Worm (Caenorhabditis elegans) whole organism, young adult: ENCODE results near the gene fmo-2.
A peak's percentile ranks its signal among the peaks of the same experiment; 100 is the strongest.

ENCODE experiments used
- B0035.1 ChIP-seq: sonication (generic microtip); optimal IDR thresholded peaks from 2 replicates; lab custom pipeline; 2016; ENCODE audit warnings: missing genetic modification characterization, mild to moderate bottlenecking, missing compliant biosample characterization, missing genotype, missing genetic modification reagents
- B0336.3 ChIP-seq: fragments of 200-800 bp; sonication (Bioruptor generic); IDR thresholded peaks from 2 replicates; pipeline ENCODE4 v1.3.6; 2022; ENCODE audit warnings: missing genetic modification characterization, missing compliant biosample characterization
- C17E4.6 ChIP-seq: fragments of 200-800 bp; sonication (Bioruptor generic); IDR thresholded peaks from 2 replicates; pipeline ENCODE4 v1.3.6; 2022; ENCODE audit warnings: missing genetic modification reagents, missing genetic modification characterization, missing compliant biosample characterization
- F33H1.4 ChIP-seq: fragments of 200-800 bp; sonication (Bioruptor generic); IDR thresholded peaks from 2 replicates; pipeline ENCODE4 v1.3.6; 2022; ENCODE audit warnings: missing genetic modification reagents, missing genetic modification characterization, missing compliant biosample characterization
- F55B11.4 ChIP-seq: sonication (generic microtip); optimal IDR thresholded peaks from 2 replicates; lab custom pipeline; 2016; ENCODE audit warnings: missing compliant biosample characterization, missing genetic modification characterization, borderline replicate concordance; ENCODE audit not compliant: insufficient read depth
- K12H6.12 ChIP-seq: fragments of 200-800 bp; sonication (Bioruptor generic); optimal IDR thresholded peaks from 2 replicates; lab custom pipeline; 2018; ENCODE audit warnings: mild to moderate bottlenecking, missing genetic modification characterization, missing compliant biosample characterization
- T26A5.8 ChIP-seq: sonication (generic microtip); optimal IDR thresholded peaks from 2 replicates; lab custom pipeline; 2016; ENCODE audit warnings: missing genetic modification characterization, missing compliant biosample characterization
- Y53G8AR.9 ChIP-seq: fragments of 200-800 bp; sonication (Bioruptor generic); conservative IDR thresholded peaks from 2 replicates; pipeline ENCODE4 v1.3.6; 2022; ENCODE audit warnings: missing genetic modification reagents, missing genetic modification characterization, missing compliant biosample characterization
- Y79H2A.3 ChIP-seq: fragments of 200-800 bp; sonication (Bioruptor generic); conservative IDR thresholded peaks from 2 replicates; pipeline ENCODE4 v1.3.6; 2022; ENCODE audit warnings: missing genetic modification reagents, missing genetic modification characterization, missing compliant biosample characterization
- aptf-3 ChIP-seq: fragments of 200-800 bp; sonication (Bioruptor generic); IDR thresholded peaks from 2 replicates; pipeline ENCODE4 v1.3.6; 2022; ENCODE audit warnings: missing genetic modification characterization, missing compliant biosample characterization
- athp-1 ChIP-seq: sonication (generic microtip); optimal IDR thresholded peaks from 2 replicates; lab custom pipeline; 2017; ENCODE audit warnings: mild to moderate bottlenecking, missing genetic modification characterization, missing compliant biosample characterization
- attf-5 ChIP-seq: fragments of 200-800 bp; sonication (Bioruptor generic); optimal IDR thresholded peaks from 2 replicates; lab custom pipeline; 2018; ENCODE audit warnings: mild to moderate bottlenecking, missing genetic modification characterization, missing compliant biosample characterization
- cebp-1 ChIP-seq, 2 experiments: fragments of 200-800 bp in 1 of 2; sonication (Bioruptor generic) in 1 of 2; sonication (generic microtip) in 1 of 2; IDR thresholded peaks in 1 of 2; optimal IDR thresholded peaks in 1 of 2; 2 replicates each; pipeline versions ENCODE4 v1.3.6 to Lab custom; 2017 to 2022; ENCODE audit warnings: missing compliant biosample characterization in 2 of 2, missing genetic modification characterization in 2 of 2, mild to moderate bottlenecking in 1 of 2, missing genetic modification reagents in 1 of 2, moderate library complexity in 1 of 2
- ceh-27 ChIP-seq: fragments of 200-800 bp; sonication (Bioruptor generic); optimal IDR thresholded peaks from 2 replicates; lab custom pipeline; 2018; ENCODE audit warnings: mild to moderate bottlenecking, missing genetic modification characterization, moderate library complexity, missing compliant biosample characterization
- ceh-40 ChIP-seq: fragments of 200-800 bp; sonication (Bioruptor generic); IDR thresholded peaks from 2 replicates; pipeline ENCODE4 v1.3.6; 2022; ENCODE audit warnings: missing genetic modification characterization, missing compliant biosample characterization
- dox-1 ChIP-seq: fragments of 200-800 bp; sonication (Bioruptor generic); IDR thresholded peaks from 2 replicates; pipeline ENCODE4 v1.3.6; 2022; ENCODE audit warnings: missing genetic modification reagents, missing genetic modification characterization, missing compliant biosample characterization
- dpff-1 ChIP-seq: sonication (generic microtip); optimal IDR thresholded peaks from 2 replicates; lab custom pipeline; 2017; ENCODE audit warnings: mild to moderate bottlenecking, missing genetic modification characterization, missing compliant biosample characterization
- dpl-1 ChIP-seq: fragments of 150-350 bp; optimal IDR thresholded peaks from 2 replicates; lab custom pipeline; 2014; ENCODE audit warnings: missing biosample characterization, missing genetic modification reagents, missing genetic modification characterization
- efl-1 ChIP-seq: fragments of 150-350 bp; optimal IDR thresholded peaks from 2 replicates; lab custom pipeline; 2014; ENCODE audit warnings: missing biosample characterization, missing genetic modification reagents, missing genetic modification characterization
- egl-18 ChIP-seq: fragments of 200-800 bp; sonication (Bioruptor generic); IDR thresholded peaks from 2 replicates; pipeline ENCODE4 v1.3.6; 2022; ENCODE audit warnings: missing genetic modification reagents, missing genetic modification characterization, missing compliant biosample characterization
- egl-44 ChIP-seq: fragments of 200-800 bp; sonication (Bioruptor generic); IDR thresholded peaks from 2 replicates; pipeline ENCODE4 v1.3.6; 2022; ENCODE audit warnings: missing genetic modification reagents, missing genetic modification characterization, missing compliant biosample characterization
- egrh-3 ChIP-seq: fragments of 200-800 bp; sonication (Bioruptor generic); IDR thresholded peaks from 2 replicates; pipeline ENCODE4 v1.3.6; 2022; ENCODE audit warnings: missing genetic modification reagents, missing genetic modification characterization, missing compliant biosample characterization
- ekl-4 ChIP-seq: fragments of 200-800 bp; sonication (Bioruptor generic); IDR thresholded peaks from 2 replicates; pipeline ENCODE4 v1.3.6; 2022; ENCODE audit warnings: missing genetic modification reagents, missing genetic modification characterization, missing compliant biosample characterization
- him-1 ChIP-seq: sonication (generic microtip); optimal IDR thresholded peaks from 2 replicates; lab custom pipeline; 2016; ENCODE audit warnings: missing genotype, missing genetic modification reagents, missing genetic modification characterization, missing compliant biosample characterization
- hmg-1.2 ChIP-seq: fragments of 200-800 bp; sonication (Bioruptor generic); IDR thresholded peaks from 2 replicates; pipeline ENCODE4 v1.3.6; 2022; ENCODE audit warnings: missing genetic modification reagents, missing genetic modification characterization, missing compliant biosample characterization
- hsf-1 ChIP-seq: fragments of 200-800 bp; sonication (Bioruptor generic); IDR thresholded peaks from 2 replicates; pipeline ENCODE4 v1.3.6; 2022; ENCODE audit warnings: missing genetic modification reagents, missing genetic modification characterization, missing compliant biosample characterization
- let-607 ChIP-seq, 2 experiments: fragments of 200-800 bp in 1 of 2; sonication (Bioruptor generic) in 1 of 2; sonication (generic microtip) in 1 of 2; optimal IDR thresholded peaks; 2 replicates each; lab custom pipeline; 2016 to 2018; ENCODE audit warnings: mild to moderate bottlenecking in 2 of 2, missing compliant biosample characterization in 2 of 2, missing genetic modification characterization in 2 of 2, moderate library complexity in 2 of 2, missing genotype in 1 of 2
- lin-40 ChIP-seq: sonication (generic microtip); optimal IDR thresholded peaks from 2 replicates; lab custom pipeline; 2016; ENCODE audit warnings: missing genetic modification characterization, mild to moderate bottlenecking, missing compliant biosample characterization, missing genotype, missing genetic modification reagents
- lin-54 ChIP-seq: fragments of 200-800 bp; sonication (Bioruptor generic); optimal IDR thresholded peaks from 2 replicates; lab custom pipeline; 2018; ENCODE audit warnings: mild to moderate bottlenecking, missing genetic modification characterization, missing compliant biosample characterization
- madf-10 ChIP-seq: sonication (generic microtip); optimal IDR thresholded peaks from 2 replicates; lab custom pipeline; 2016; ENCODE audit warnings: mild to moderate bottlenecking, missing genetic modification characterization, missing compliant biosample characterization
- madf-6 ChIP-seq: fragments of 200-800 bp; sonication (Bioruptor generic); IDR thresholded peaks from 2 replicates; pipeline ENCODE4 v1.3.6; 2022; ENCODE audit warnings: missing genetic modification reagents, missing genetic modification characterization, missing compliant biosample characterization
- mcd-1 ChIP-seq: fragments of 200-800 bp; sonication (Bioruptor generic); IDR thresholded peaks from 2 replicates; pipeline ENCODE4 v1.3.6; 2022; ENCODE audit warnings: missing genetic modification reagents, missing genetic modification characterization, missing compliant biosample characterization
- mxl-1 ChIP-seq: sonication (generic microtip); optimal IDR thresholded peaks from 2 replicates; lab custom pipeline; 2016; ENCODE audit warnings: missing genetic modification characterization, missing compliant biosample characterization
- nfyb-1 ChIP-seq: fragments of 200-800 bp; sonication (Bioruptor generic); IDR thresholded peaks from 2 replicates; pipeline ENCODE4 v1.3.6; 2022; ENCODE audit warnings: missing genetic modification reagents, missing genetic modification characterization, missing compliant biosample characterization
- nhr-80 ChIP-seq: sonication (generic microtip); optimal IDR thresholded peaks from 2 replicates; lab custom pipeline; 2016; ENCODE audit warnings: missing genetic modification characterization, missing compliant biosample characterization
- pha-4 ChIP-seq: fragments of 150-350 bp; sonication (generic microtip); optimal IDR thresholded peaks from 2 replicates; lab custom pipeline; 2014; ENCODE audit warnings: missing biosample characterization, missing genetic modification reagents, missing genetic modification characterization
- sea-2 ChIP-seq: fragments of 200-800 bp; sonication (Bioruptor generic); IDR thresholded peaks from 2 replicates; pipeline ENCODE4 v1.3.6; 2022; ENCODE audit warnings: missing genetic modification characterization, missing compliant biosample characterization
- snpc-1.1 ChIP-seq: sonication (generic microtip); optimal IDR thresholded peaks from 2 replicates; lab custom pipeline; 2017; ENCODE audit warnings: missing genetic modification characterization, mild to moderate bottlenecking, missing compliant biosample characterization, antibody characterized with exemption, moderate library complexity, missing genotype, missing genetic modification reagents; ENCODE audit not compliant: insufficient read depth
- snpc-4 ChIP-seq, 5 experiments: fragments of 150-350 bp in 1 of 5; sonication (generic microtip) in 4 of 5; optimal IDR thresholded peaks; 2 replicates each; lab custom pipeline; 2014 to 2018; ENCODE audit warnings: missing genetic modification characterization in 5 of 5, missing biosample characterization in 3 of 5, antibody characterized with exemption in 2 of 5, mild to moderate bottlenecking in 2 of 5, missing compliant biosample characterization in 2 of 5, missing genotype in 2 of 5, moderate library complexity in 2 of 5, missing genetic modification reagents in 1 of 5
- somi-1 ChIP-seq: fragments of 200-800 bp; sonication (Bioruptor generic); optimal IDR thresholded peaks from 2 replicates; lab custom pipeline; 2018; ENCODE audit warnings: mild to moderate bottlenecking, missing genetic modification characterization, missing compliant biosample characterization
- tbp1 ChIP-seq: fragments of 200-800 bp; sonication (Bioruptor generic); optimal IDR thresholded peaks from 2 replicates; lab custom pipeline; 2018; ENCODE audit warnings: mild to moderate bottlenecking, missing genetic modification characterization, missing compliant biosample characterization
- ztf-18 ChIP-seq: sonication (generic microtip); optimal IDR thresholded peaks from 2 replicates; lab custom pipeline; 2016; ENCODE audit warnings: missing genotype, mild to moderate bottlenecking, missing genetic modification characterization, missing compliant biosample characterization

Gene fmo-2

ce11 chrIV:10690139-10690538 lies 7.8 kb downstream of the fmo-2 start, which contains the start of gene R102.8:
R102.8 (minus strand) TSS chrIV:10690239.
- TF ChIP-seq aptf-3 (GFP tag; lab: Robert Waterston, UW) (no peak), egrh-3 (GFP tag; lab: Robert Waterston, UW) (no peak), B0336.3 (no peak), snpc-1.1 (no peak), egl-44 (no peak)

DNA sequence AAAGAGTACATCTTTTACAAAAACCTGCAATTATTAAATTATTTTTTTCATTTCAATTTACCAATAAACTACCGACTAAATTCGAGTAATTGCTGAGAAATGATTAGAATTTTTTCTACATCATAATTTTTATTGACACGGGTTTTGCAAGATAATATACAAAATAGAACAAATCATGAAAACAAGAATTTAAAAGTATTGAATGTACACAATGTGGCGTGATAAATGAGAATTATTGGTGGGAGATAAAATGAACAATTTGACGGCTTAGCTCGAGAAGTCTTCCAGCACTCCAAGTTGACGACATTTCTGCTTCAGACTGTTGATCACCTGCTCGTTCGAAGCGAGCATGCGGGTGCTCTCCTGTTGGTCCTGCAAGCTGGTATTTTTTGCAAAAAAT lies 12.9 kb downstream of the fmo-2 start, which contains the start of gene R102.4:
TSS of gene R102.4 (minus strand) at position 101 of the 400 bp plus-strand sequence.
- TF ChIP-seq hsf-1 (no peak), B0035.1 (tag; lab: Kevin White, UChicago) (no peak), let-607 (tag; optimal IDR thresholded peaks at IDR 0.05; lab: Kevin White, UChicago) (no peak), egl-18 (GFP tag; lab: Robert Waterston, UW) (no peak), Y53G8AR.9 (GFP tag; lab: Robert Waterston, UW) (no peak), him-1 (tag; lab: Kevin White, UChicago) (no peak), T26A5.8 (tag; lab: Kevin White, UChicago) (no peak), Y79H2A.3 (no peak), pha-4 (tag; lab: Kevin White, UChicago) (no peak), somi-1 (no peak), mxl-1 (no peak), ztf-18 (tag; lab: Kevin White, UChicago) (no peak), dpff-1 (no peak)

- peak; percentile 42; the same call in 1 of the 2 replicates for TF ChIP-seq ekl-4
- peak; percentile 66 for TF ChIP-seq lin-54 (GFP tag; lab: Kevin White, UChicago)
- TF ChIP-seq nhr-80, result peak; percentile 74
- TF ChIP-seq nfyb-1 (GFP tag; lab: Robert Waterston, UW), result peak; percentile 28; the same call in 1 of the 2 replicates
- TF ChIP-seq cebp-1 (GFP tag; IDR thresholded peaks at IDR 0.05; lab: Robert Waterston, UW), result peak; percentile 97
- peak; percentile 98 for TF ChIP-seq cebp-1 (tag; optimal IDR thresholded peaks at IDR 0.05; lab: Kevin White, UChicago)
- peak; percentile 28; the same call in 1 of the 2 replicates for TF ChIP-seq dox-1 (GFP tag; lab: Robert Waterston, UW)
- TF ChIP-seq ceh-27 (GFP tag; lab: Kevin White, UChicago), result peak; percentile 15
- peak; percentile 54 for TF ChIP-seq somi-1
- TF ChIP-seq pha-4 (tag; lab: Kevin White, UChicago), result peak; percentile 4
- TF ChIP-seq hmg-1.2, result peak; percentile 100
- no peak for TF ChIP-seq snpc-4 (GFP tag; optimal IDR thresholded peaks at IDR 0.05; lab: Kevin White, UChicago)
- TF ChIP-seq snpc-4 (tag; optimal IDR thresholded peaks at IDR 0.05; lab: Kevin White, UChicago), result no peak
- 0 out of 2 replicates have a peak, but pooled peaks have one; percentile 12 for TF ChIP-seq F33H1.4 (GFP tag; lab: Robert Waterston, UW)
- peak; percentile 62 for TF ChIP-seq efl-1
- no peak for TF ChIP-seq athp-1 (tag; lab: Kevin White, UChicago)
- TF ChIP-seq attf-5 (GFP tag; lab: Kevin White, UChicago), result peak; percentile 90
- no peak for TF ChIP-seq sea-2 (GFP tag; lab: Robert Waterston, UW)
- peak; percentile 4 for TF ChIP-seq madf-10 (tag; lab: Kevin White, UChicago)
- no peak for TF ChIP-seq egl-44
- peak; percentile 36 for TF ChIP-seq dpl-1
- peak; percentile 34; the same call in 1 of the 2 replicates for TF ChIP-seq B0336.3
- TF ChIP-seq lin-40, result peak; percentile 52
- TF ChIP-seq C17E4.6, result no peak
- peak; percentile 64 for TF ChIP-seq madf-6 (GFP tag; lab: Robert Waterston, UW)
- TF ChIP-seq tbp1 (GFP tag; lab: Kevin White, UChicago), result peak; percentile 44
- TF ChIP-seq K12H6.12 (tag; lab: Kevin White, UChicago), result peak; percentile 10
- peak; percentile 28; the same call in 1 of the 2 replicates for TF ChIP-seq mcd-1 (GFP tag; lab: Robert Waterston, UW)
- no peak for TF ChIP-seq F55B11.4 (tag; lab: Kevin White, UChicago)
- no peak for TF ChIP-seq ceh-40
Measured at ce11 chrIV:10697022-10697979, 15.0 kb downstream of the fmo-2 start, which contains the start of gene allo-1. allo-1 (minus strand) TSS chrIV:10697072.
